Worm (Caenorhabditis elegans) whole organism, young adult: ENCODE data around the gene ZC155.4.

Experiments
- C17E4.6 ChIP-seq: fragments of 200-800 bp; sonication (Bioruptor generic); IDR thresholded peaks from 2 replicates; pipeline ENCODE4 v1.3.6; 2022; ENCODE audit warnings: missing genetic modification reagents, missing genetic modification characterization, missing compliant biosample characterization
- F22D6.2 ChIP-seq: sonication (generic microtip); optimal IDR thresholded peaks from 2 replicates; lab custom pipeline; 2016; ENCODE audit warnings: mild to moderate bottlenecking, missing genetic modification characterization, missing compliant biosample characterization
- F52B5.7 ChIP-seq: sonication (generic microtip); optimal IDR thresholded peaks from 2 replicates; lab custom pipeline; 2016; ENCODE audit warnings: mild to moderate bottlenecking, missing genetic modification characterization, missing compliant biosample characterization
- F57A8.1 ChIP-seq: fragments of 200-800 bp; sonication (Bioruptor generic); optimal IDR thresholded peaks from 2 replicates; lab custom pipeline; 2018; ENCODE audit warnings: mild to moderate bottlenecking, missing genetic modification characterization, moderate library complexity, missing compliant biosample characterization
- T07F8.4 ChIP-seq: sonication (generic microtip); optimal IDR thresholded peaks from 2 replicates; lab custom pipeline; 2016; ENCODE audit warnings: mild to moderate bottlenecking, missing genetic modification characterization, moderate library complexity, missing compliant biosample characterization
- Y53G8AR.9 ChIP-seq: fragments of 200-800 bp; sonication (Bioruptor generic); conservative IDR thresholded peaks from 2 replicates; pipeline ENCODE4 v1.3.6; 2022; ENCODE audit warnings: missing genetic modification reagents, missing genetic modification characterization, missing compliant biosample characterization
- Y56A3A.18 ChIP-seq: fragments of 200-800 bp; sonication (Bioruptor generic); IDR thresholded peaks from 2 replicates; pipeline ENCODE4 v1.3.6; 2022; ENCODE audit warnings: missing genetic modification reagents, missing genetic modification characterization, missing compliant biosample characterization
- Y67H2A.10 ChIP-seq: fragments of 200-800 bp; sonication (Bioruptor generic); conservative IDR thresholded peaks from 2 replicates; pipeline ENCODE4 v1.3.6; 2022; ENCODE audit warnings: missing genetic modification reagents, missing genetic modification characterization, missing compliant biosample characterization
- akir-1 ChIP-seq: fragments of 200-800 bp; sonication (Bioruptor generic); optimal IDR thresholded peaks from 2 replicates; lab custom pipeline; 2018; ENCODE audit warnings: mild to moderate bottlenecking, missing genetic modification characterization, moderate library complexity, missing compliant biosample characterization
- athp-1 ChIP-seq: sonication (generic microtip); optimal IDR thresholded peaks from 2 replicates; lab custom pipeline; 2017; ENCODE audit warnings: mild to moderate bottlenecking, missing genetic modification characterization, missing compliant biosample characterization
- bed-1 ChIP-seq: fragments of 200-800 bp; sonication (Bioruptor generic); IDR thresholded peaks from 2 replicates; pipeline ENCODE4 v1.3.6; 2022; ENCODE audit warnings: missing genetic modification reagents, missing genetic modification characterization, missing compliant biosample characterization
- bed-2 ChIP-seq: fragments of 200-800 bp; sonication (Bioruptor generic); IDR thresholded peaks from 2 replicates; pipeline ENCODE4 v1.3.6; 2022; ENCODE audit warnings: missing genetic modification reagents, missing genetic modification characterization, missing compliant biosample characterization
- ccch-3 ChIP-seq: fragments of 200-800 bp; sonication (Bioruptor generic); optimal IDR thresholded peaks from 2 replicates; lab custom pipeline; 2018; ENCODE audit warnings: mild to moderate bottlenecking, missing genetic modification characterization, missing compliant biosample characterization
- cebp-1 ChIP-seq, 2 experiments: fragments of 200-800 bp in 1 of 2; sonication (Bioruptor generic) in 1 of 2; sonication (generic microtip) in 1 of 2; IDR thresholded peaks in 1 of 2; optimal IDR thresholded peaks in 1 of 2; 2 replicates each; pipeline versions ENCODE4 v1.3.6 to Lab custom; 2017 to 2022; ENCODE audit warnings: missing compliant biosample characterization in 2 of 2, missing genetic modification characterization in 2 of 2, mild to moderate bottlenecking in 1 of 2, missing genetic modification reagents in 1 of 2, moderate library complexity in 1 of 2
- ceh-100 ChIP-seq: fragments of 200-800 bp; sonication (Bioruptor generic); IDR thresholded peaks from 2 replicates; pipeline ENCODE4 v1.3.6; 2022; ENCODE audit warnings: missing genetic modification reagents, missing genetic modification characterization, missing compliant biosample characterization
- ceh-40 ChIP-seq: fragments of 200-800 bp; sonication (Bioruptor generic); IDR thresholded peaks from 2 replicates; pipeline ENCODE4 v1.3.6; 2022; ENCODE audit warnings: missing genetic modification characterization, missing compliant biosample characterization
- ceh-91 ChIP-seq: fragments of 200-800 bp; sonication (Bioruptor generic); IDR thresholded peaks from 2 replicates; pipeline ENCODE4 v1.3.6; 2022; ENCODE audit warnings: missing genetic modification reagents, missing genetic modification characterization, missing compliant biosample characterization
- dpl-1 ChIP-seq: fragments of 150-350 bp; optimal IDR thresholded peaks from 2 replicates; lab custom pipeline; 2014; ENCODE audit warnings: missing biosample characterization, missing genetic modification reagents, missing genetic modification characterization
- egl-18 ChIP-seq: fragments of 200-800 bp; sonication (Bioruptor generic); IDR thresholded peaks from 2 replicates; pipeline ENCODE4 v1.3.6; 2022; ENCODE audit warnings: missing genetic modification reagents, missing genetic modification characterization, missing compliant biosample characterization
- fkh-3 ChIP-seq: sonication (generic microtip); optimal IDR thresholded peaks from 2 replicates; lab custom pipeline; 2016; ENCODE audit warnings: mild to moderate bottlenecking, missing genetic modification characterization, missing compliant biosample characterization
- gei-17 ChIP-seq: fragments of 200-800 bp; sonication (Bioruptor generic); optimal IDR thresholded peaks from 2 replicates; lab custom pipeline; 2018; ENCODE audit warnings: mild to moderate bottlenecking, missing genetic modification characterization, missing compliant biosample characterization
- hlh-12 ChIP-seq: sonication (generic microtip); optimal IDR thresholded peaks from 2 replicates; lab custom pipeline; 2016; ENCODE audit warnings: missing genetic modification characterization, missing compliant biosample characterization
- hlh-26 ChIP-seq: fragments of 200-800 bp; sonication (Bioruptor generic); conservative IDR thresholded peaks from 2 replicates; pipeline ENCODE4 v1.3.6; 2022; ENCODE audit warnings: missing genetic modification reagents, missing genetic modification characterization, missing compliant biosample characterization
- hmg-20 ChIP-seq: fragments of 200-800 bp; sonication (Bioruptor generic); IDR thresholded peaks from 2 replicates; pipeline ENCODE4 v1.3.6; 2022; ENCODE audit warnings: missing genetic modification reagents, missing genetic modification characterization, missing compliant biosample characterization
- hsf-1 ChIP-seq: fragments of 200-800 bp; sonication (Bioruptor generic); IDR thresholded peaks from 2 replicates; pipeline ENCODE4 v1.3.6; 2022; ENCODE audit warnings: missing genetic modification reagents, missing genetic modification characterization, missing compliant biosample characterization
- let-526 ChIP-seq: fragments of 200-800 bp; sonication (Bioruptor generic); IDR thresholded peaks from 2 replicates; pipeline ENCODE4 v1.3.6; 2022; ENCODE audit warnings: missing genetic modification reagents, missing genetic modification characterization, missing compliant biosample characterization
- lin-26 ChIP-seq: fragments of 200-800 bp; sonication (Bioruptor generic); IDR thresholded peaks from 2 replicates; pipeline ENCODE4 v1.3.6; 2022; ENCODE audit warnings: missing genetic modification reagents, missing genetic modification characterization, missing compliant biosample characterization
- lin-40 ChIP-seq: sonication (generic microtip); optimal IDR thresholded peaks from 2 replicates; lab custom pipeline; 2016; ENCODE audit warnings: missing genetic modification characterization, mild to moderate bottlenecking, missing compliant biosample characterization, missing genotype, missing genetic modification reagents
- lin-54 ChIP-seq: fragments of 200-800 bp; sonication (Bioruptor generic); optimal IDR thresholded peaks from 2 replicates; lab custom pipeline; 2018; ENCODE audit warnings: mild to moderate bottlenecking, missing genetic modification characterization, missing compliant biosample characterization
- lir-1 ChIP-seq: fragments of 200-800 bp; sonication (Bioruptor generic); conservative IDR thresholded peaks from 2 replicates; pipeline ENCODE4 v1.3.6; 2022; ENCODE audit warnings: missing genetic modification reagents, missing genetic modification characterization, missing compliant biosample characterization
- mcd-1 ChIP-seq: fragments of 200-800 bp; sonication (Bioruptor generic); IDR thresholded peaks from 2 replicates; pipeline ENCODE4 v1.3.6; 2022; ENCODE audit warnings: missing genetic modification reagents, missing genetic modification characterization, missing compliant biosample characterization
- mes-4 ChIP-seq: sonication (generic microtip); optimal IDR thresholded peaks from 2 replicates; lab custom pipeline; 2016; ENCODE audit warnings: missing genotype, missing genetic modification characterization, missing compliant biosample characterization
- mxl-1 ChIP-seq: sonication (generic microtip); optimal IDR thresholded peaks from 2 replicates; lab custom pipeline; 2016; ENCODE audit warnings: missing genetic modification characterization, missing compliant biosample characterization
- rcor-1 ChIP-seq: fragments of 200-800 bp; sonication (Bioruptor generic); IDR thresholded peaks from 2 replicates; pipeline ENCODE4 v1.3.6; 2022; ENCODE audit warnings: missing genetic modification reagents, missing genetic modification characterization, missing compliant biosample characterization
- rec-8 ChIP-seq, 2 experiments: sonication (generic microtip); optimal IDR thresholded peaks; 2 replicates each; lab custom pipeline; 2016; ENCODE audit warnings: mild to moderate bottlenecking in 2 of 2, missing genetic modification characterization in 2 of 2, missing genetic modification reagents in 2 of 2, missing genotype in 2 of 2, missing biosample characterization in 1 of 2, missing compliant biosample characterization in 1 of 2, moderate library complexity in 1 of 2
- sdz-38 ChIP-seq: sonication (generic microtip); optimal IDR thresholded peaks from 2 replicates; lab custom pipeline; 2016; ENCODE audit warnings: missing genotype, missing genetic modification characterization, missing compliant biosample characterization
- snpc-1.1 ChIP-seq: sonication (generic microtip); optimal IDR thresholded peaks from 2 replicates; lab custom pipeline; 2017; ENCODE audit warnings: missing genetic modification characterization, mild to moderate bottlenecking, missing compliant biosample characterization, antibody characterized with exemption, moderate library complexity, missing genotype, missing genetic modification reagents; ENCODE audit not compliant: insufficient read depth
- snpc-3.4 ChIP-seq: sonication (generic microtip); optimal IDR thresholded peaks from 2 replicates; lab custom pipeline; 2017; ENCODE audit warnings: missing genetic modification characterization, mild to moderate bottlenecking, missing compliant biosample characterization, antibody characterized with exemption, moderate library complexity, missing genotype, missing genetic modification reagents
- somi-1 ChIP-seq: fragments of 200-800 bp; sonication (Bioruptor generic); optimal IDR thresholded peaks from 2 replicates; lab custom pipeline; 2018; ENCODE audit warnings: mild to moderate bottlenecking, missing genetic modification characterization, missing compliant biosample characterization
- tbx-9 ChIP-seq: sonication (generic microtip); optimal IDR thresholded peaks from 2 replicates; lab custom pipeline; 2016; ENCODE audit warnings: borderline replicate concordance, missing genetic modification characterization, inconsistent platforms, missing compliant biosample characterization
- unc-130 ChIP-seq: sonication (generic microtip); optimal IDR thresholded peaks from 2 replicates; lab custom pipeline; 2016; ENCODE audit warnings: missing genetic modification reagents, missing genetic modification characterization, missing compliant biosample characterization
- unc-62 ChIP-seq: fragments of 150-350 bp; optimal IDR thresholded peaks from 2 replicates; lab custom pipeline; 2014; ENCODE audit warnings: missing biosample characterization, missing genetic modification reagents, missing genetic modification characterization
- zfh-2 ChIP-seq: fragments of 200-800 bp; sonication (Bioruptor generic); conservative IDR thresholded peaks from 2 replicates; pipeline ENCODE4 v1.3.6; 2022; ENCODE audit warnings: missing genetic modification reagents, missing genetic modification characterization, missing compliant biosample characterization
- zim-3 ChIP-seq: sonication (generic microtip); optimal IDR thresholded peaks from 2 replicates; lab custom pipeline; 2017; ENCODE audit warnings: mild to moderate bottlenecking, missing genetic modification characterization, moderate library complexity, missing compliant biosample characterization
- ztf-18 ChIP-seq: sonication (generic microtip); optimal IDR thresholded peaks from 2 replicates; lab custom pipeline; 2016; ENCODE audit warnings: missing genotype, mild to moderate bottlenecking, missing genetic modification characterization, missing compliant biosample characterization
- ztf-25 ChIP-seq: fragments of 200-800 bp; sonication (Bioruptor generic); IDR thresholded peaks from 2 replicates; pipeline ENCODE4 v1.3.6; 2022; ENCODE audit warnings: missing genetic modification reagents, missing genetic modification characterization, missing compliant biosample characterization
- ztf-3 ChIP-seq: fragments of 200-800 bp; sonication (Bioruptor generic); optimal IDR thresholded peaks from 2 replicates; lab custom pipeline; 2018; ENCODE audit warnings: mild to moderate bottlenecking, missing genetic modification characterization, missing compliant biosample characterization
- ztf-6 ChIP-seq: fragments of 200-800 bp; sonication (Bioruptor generic); IDR thresholded peaks from 2 replicates; pipeline ENCODE4 v1.3.6; 2022; ENCODE audit warnings: missing genetic modification reagents, missing genetic modification characterization, missing compliant biosample characterization

ZC155.4 gene

DNA sequence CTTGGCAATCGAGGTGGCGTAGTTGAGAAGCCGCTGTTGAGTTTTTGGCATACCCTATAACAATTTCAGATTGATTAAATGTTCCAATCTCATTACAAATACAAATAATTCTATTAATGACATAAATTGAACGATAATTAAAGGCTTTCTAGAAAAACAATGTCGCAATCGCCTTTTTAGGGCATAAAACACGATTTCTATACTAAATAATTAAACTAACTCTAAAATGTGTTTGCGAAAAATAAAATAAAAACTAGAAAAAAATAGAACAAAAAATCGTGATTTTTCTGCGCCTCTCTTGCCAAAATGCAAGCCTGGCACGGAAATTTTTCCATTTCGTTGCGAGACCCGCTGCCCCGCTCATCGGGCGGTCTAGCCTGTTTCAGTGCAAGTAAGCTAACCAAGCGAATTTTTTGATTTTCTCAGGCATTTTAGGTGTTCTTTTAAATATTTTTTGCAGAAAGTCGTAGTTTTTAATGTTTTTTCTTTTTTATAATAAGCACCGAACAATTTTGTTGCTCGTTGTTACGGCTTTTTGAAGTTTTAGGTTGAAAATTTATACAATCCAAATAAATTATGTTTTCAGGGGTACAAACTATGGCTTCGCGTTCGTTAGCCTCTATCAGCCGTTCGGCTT is 12.7 kb upstream of the ZC155.4 start, which contains the start of the genes C34E10.12, C34E10.10 and atp-2 (continued):
- TF ChIP-seq F57A8.1 (GFP tag; lab: Kevin White, UChicago) (no peak), ccch-3 (no peak), egl-18 (GFP tag; lab: Robert Waterston, UW) (no peak), mes-4 (tag; lab: Kevin White, UChicago) (no peak), unc-62 (GFP tag; lab: Kevin White, UChicago) (no peak), Y53G8AR.9 (GFP tag; lab: Robert Waterston, UW) (0 out of 2 replicates have a peak, but pooled peaks have one; percentile 34), let-526 (GFP tag; lab: Robert Waterston, UW) (no peak), unc-130 (GFP tag; lab: Kevin White, UChicago) (peak; percentile 23), Y56A3A.18 (GFP tag; lab: Robert Waterston, UW) (no peak), ceh-40 (no peak), bed-1 (GFP tag; lab: Robert Waterston, UW) (no peak), cebp-1 (GFP tag; IDR thresholded peaks at IDR 0.05; lab: Robert Waterston, UW) (no peak), cebp-1 (tag; optimal IDR thresholded peaks at IDR 0.05; lab: Kevin White, UChicago) (peak; percentile 59), rec-8 (tag; optimal IDR thresholded peaks at IDR 0.05; lab: Kevin White, UChicago) (no peak), hlh-26 (GFP tag; lab: Robert Waterston, UW) (no peak), ceh-100 (GFP tag; lab: Robert Waterston, UW) (peak; percentile 57; the same call in 1 of the 2 replicates), hmg-20 (GFP tag; lab: Robert Waterston, UW) (no peak), T07F8.4 (tag; lab: Kevin White, UChicago) (no peak), fkh-3 (tag; lab: Kevin White, UChicago) (no peak), zfh-2 (GFP tag; lab: Robert Waterston, UW) (no peak), ztf-25 (GFP tag; lab: Robert Waterston, UW) (no peak), ztf-3 (no peak), lin-26 (no peak), snpc-3.4 (tag; lab: Kevin White, UChicago) (peak; percentile 62), hsf-1 (GFP tag; lab: Robert Waterston, UW) (no peak), sdz-38 (tag; lab: Kevin White, UChicago) (no peak), dpl-1 (GFP tag; lab: Kevin White, UChicago) (peak; percentile 58), C17E4.6 (GFP tag; lab: Robert Waterston, UW) (no peak), mcd-1 (GFP tag; lab: Robert Waterston, UW) (peak; percentile 73), gei-17 (GFP tag; lab: Kevin White, UChicago) (no peak), ztf-18 (tag; lab: Kevin White, UChicago) (peak; percentile 12), lin-54 (GFP tag; lab: Kevin White, UChicago) (peak; percentile 71), hlh-12 (tag; lab: Kevin White, UChicago) (no peak), athp-1 (tag; lab: Kevin White, UChicago) (no peak), ceh-91 (no peak), F52B5.7 (no peak), snpc-1.1 (tag; lab: Kevin White, UChicago) (peak; percentile 48), somi-1 (GFP tag; lab: Kevin White, UChicago) (no peak), ztf-6 (no peak), akir-1 (GFP tag; lab: Kevin White, UChicago) (no peak), F22D6.2 (tag; lab: Kevin White, UChicago) (no peak), tbx-9 (tag; lab: Kevin White, UChicago) (no peak), mxl-1 (tag; lab: Kevin White, UChicago) (no peak), zim-3 (tag; lab: Kevin White, UChicago) (no peak), bed-2 (GFP tag; lab: Robert Waterston, UW) (no peak), lir-1 (GFP tag; lab: Robert Waterston, UW) (no peak), rcor-1 (GFP tag; lab: Robert Waterston, UW) (peak; percentile 39; the same call in 1 of the 2 replicates), lin-40 (tag; lab: Kevin White, UChicago) (peak; percentile 64), Y67H2A.10 (0 out of 2 replicates have a peak, but pooled peaks have one; percentile 39)
